Worm (Caenorhabditis elegans) whole organism, L3 larva: Measurements from ENCODE around the gene oac-12.

Experiments
- ZK546.5 ChIP-seq: sonication (generic microtip); optimal IDR thresholded peaks from 2 replicates; lab custom pipeline; 2017; ENCODE audit warnings: missing biosample characterization, missing genetic modification characterization
- egl-27 ChIP-seq: sonication (generic microtip); optimal IDR thresholded peaks from 4 replicates; lab custom pipeline; 2017; ENCODE audit warnings: missing biosample characterization, missing genetic modification reagents, missing genetic modification characterization
- elt-2 ChIP-seq: sonication (generic microtip); optimal IDR thresholded peaks from 2 replicates; lab custom pipeline; 2016; ENCODE audit warnings: missing genetic modification reagents, mild to moderate bottlenecking, missing genetic modification characterization, missing compliant biosample characterization
- jun-1 ChIP-seq: fragments of 150-350 bp; optimal IDR thresholded peaks from 2 replicates; lab custom pipeline; 2014; ENCODE audit warnings: missing biosample characterization, missing genetic modification reagents, missing genetic modification characterization
- nhr-12 ChIP-seq: fragments of 150-350 bp; optimal IDR thresholded peaks from 2 replicates; lab custom pipeline; 2014; ENCODE audit warnings: missing biosample characterization, missing genetic modification characterization
- nhr-237 ChIP-seq: fragments of 150-350 bp; optimal IDR thresholded peaks from 2 replicates; lab custom pipeline; 2014; ENCODE audit warnings: missing biosample characterization, missing genetic modification characterization
- nhr-28 ChIP-seq: fragments of 150-350 bp; optimal IDR thresholded peaks from 2 replicates; lab custom pipeline; 2014; ENCODE audit warnings: missing biosample characterization, missing genetic modification characterization
- pqm-1 ChIP-seq: fragments of 150-350 bp; optimal IDR thresholded peaks from 2 replicates; lab custom pipeline; 2017; ENCODE audit warnings: missing biosample characterization, missing genetic modification characterization, inconsistent platforms
- skn-1 ChIP-seq: fragments of 150-350 bp; optimal IDR thresholded peaks from 2 replicates; lab custom pipeline; 2014; ENCODE audit warnings: missing biosample characterization, missing genetic modification characterization
- snpc-4 ChIP-seq: fragments of 150-350 bp; optimal IDR thresholded peaks from 2 replicates; lab custom pipeline; 2014; ENCODE audit warnings: missing biosample characterization, missing genetic modification characterization
- unc-39 ChIP-seq: sonication (generic microtip); optimal IDR thresholded peaks from 4 replicates; lab custom pipeline; 2017; ENCODE audit warnings: missing biosample characterization, missing genetic modification characterization
- unc-62 ChIP-seq: fragments of 150-350 bp; sonication (generic microtip); optimal IDR thresholded peaks from 4 replicates; lab custom pipeline; 2014; ENCODE audit warnings: missing biosample characterization, missing genetic modification reagents, missing genetic modification characterization
- ztf-11 ChIP-seq: fragments of 150-350 bp; optimal IDR thresholded peaks from 2 replicates; lab custom pipeline; 2014; ENCODE audit warnings: missing biosample characterization, missing genetic modification characterization

DNA sequence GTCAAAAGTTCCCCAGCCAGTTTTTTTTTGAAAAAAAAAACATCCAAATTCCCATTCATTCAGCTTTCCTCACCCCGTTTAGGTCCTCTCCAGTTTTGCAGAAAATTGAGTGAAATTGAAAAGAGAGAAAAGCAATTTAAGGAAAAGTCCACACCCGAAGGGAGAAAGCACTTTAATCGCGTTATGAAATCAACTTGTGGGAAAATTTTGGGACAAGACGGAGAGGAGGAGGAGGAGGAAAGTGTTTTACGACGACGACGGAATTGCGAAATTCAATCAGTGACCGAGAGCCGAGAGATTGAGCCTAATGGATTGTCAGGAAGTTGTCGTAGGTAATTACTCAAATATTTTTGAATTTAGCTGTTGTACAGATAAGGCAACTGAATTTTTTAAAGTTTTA lies 25.0 kb upstream of the oac-12 start:
- no peak for TF ChIP-seq unc-62 (GFP tag; lab: Kevin White, UChicago)
- TF ChIP-seq pqm-1 (tag; lab: Kevin White, UChicago) = no peak
- TF ChIP-seq elt-2 (tag; lab: Kevin White, UChicago) = no peak
- no peak for TF ChIP-seq egl-27 (tag; lab: Kevin White, UChicago)
- TF ChIP-seq snpc-4 (tag; lab: Kevin White, UChicago) = no peak
- TF ChIP-seq jun-1 (tag; lab: Kevin White, UChicago) = no peak
- TF ChIP-seq ZK546.5 = no peak
- TF ChIP-seq ztf-11 (tag; lab: Kevin White, UChicago) = no peak
- no peak for TF ChIP-seq unc-39
- no peak for TF ChIP-seq skn-1 (tag; lab: Kevin White, UChicago)
- no peak for TF ChIP-seq nhr-12 (tag; lab: Kevin White, UChicago)
- TF ChIP-seq nhr-28 = no peak
- TF ChIP-seq nhr-237 (tag; lab: Kevin White, UChicago) = no peak
